Worm (Caenorhabditis elegans) whole organism, L2 larva: Measurements from ENCODE around the gene rnh-2.
A peak's percentile ranks its signal among the peaks of the same experiment; 100 is the strongest.

Experiments used
- F13H6.1 ChIP-seq: sonication (generic microtip); optimal IDR thresholded peaks from 2 replicates; lab custom pipeline; 2016; ENCODE audit warnings: missing genetic modification characterization, missing compliant biosample characterization
- R02D3.7 ChIP-seq: fragments of 150-350 bp; optimal IDR thresholded peaks from 2 replicates; lab custom pipeline; 2014; ENCODE audit warnings: missing biosample characterization, missing genetic modification characterization
- Y55F3AM.14 ChIP-seq: fragments of 200-800 bp; sonication (Bioruptor generic); optimal IDR thresholded peaks from 2 replicates; lab custom pipeline; 2018; ENCODE audit warnings: mild to moderate bottlenecking, missing genetic modification characterization, missing compliant biosample characterization
- alr-1 ChIP-seq: fragments of 150-350 bp; optimal IDR thresholded peaks from 2 replicates; lab custom pipeline; 2014; ENCODE audit warnings: missing biosample characterization, missing genetic modification characterization
- blmp-1 ChIP-seq: sonication (generic microtip); optimal IDR thresholded peaks from 2 replicates; lab custom pipeline; 2017; ENCODE audit warnings: missing genetic modification characterization, mild to moderate bottlenecking, missing compliant biosample characterization, antibody characterized with exemption, moderate library complexity; ENCODE audit not compliant: insufficient read depth
- ceh-16 ChIP-seq: fragments of 150-350 bp; optimal IDR thresholded peaks from 2 replicates; lab custom pipeline; 2014; ENCODE audit warnings: missing biosample characterization, missing genetic modification characterization
- crh-2 ChIP-seq: sonication (generic microtip); optimal IDR thresholded peaks from 2 replicates; lab custom pipeline; 2017; ENCODE audit warnings: missing biosample characterization, missing genetic modification characterization
- egl-27 ChIP-seq: sonication (generic microtip); optimal IDR thresholded peaks from 3 replicates; lab custom pipeline; 2017; ENCODE audit warnings: missing biosample characterization, missing genetic modification reagents, missing genetic modification characterization
- elt-1 ChIP-seq: fragments of 150-350 bp; optimal IDR thresholded peaks from 2 replicates; lab custom pipeline; 2014; ENCODE audit warnings: missing biosample characterization, missing genetic modification characterization
- fos-1 ChIP-seq: fragments of 150-350 bp; optimal IDR thresholded peaks from 2 replicates; lab custom pipeline; 2014; ENCODE audit warnings: missing biosample characterization, missing genetic modification characterization
- gmeb-1 ChIP-seq: fragments of 150-350 bp; optimal IDR thresholded peaks from 2 replicates; lab custom pipeline; 2014; ENCODE audit warnings: missing biosample characterization, missing genetic modification characterization
- lin-39 ChIP-seq: fragments of 150-350 bp; optimal IDR thresholded peaks from 2 replicates; lab custom pipeline; 2014; ENCODE audit warnings: missing biosample characterization, missing genetic modification reagents, missing genetic modification characterization
- lsy-2 ChIP-seq, 2 experiments: fragments of 150-350 bp in 1 of 2; sonication (generic microtip) in 1 of 2; optimal IDR thresholded peaks; 2 replicates each; lab custom pipeline; 2014 to 2017; ENCODE audit warnings: missing biosample characterization in 2 of 2, missing genetic modification characterization in 2 of 2
- mab-5 ChIP-seq: fragments of 150-350 bp; optimal IDR thresholded peaks from 2 replicates; lab custom pipeline; 2014; ENCODE audit warnings: missing biosample characterization, missing genetic modification characterization
- mbf-1 ChIP-seq: sonication (generic microtip); optimal IDR thresholded peaks from 2 replicates; lab custom pipeline; 2017; ENCODE audit warnings: missing biosample characterization, missing genetic modification characterization
- nhr-12 ChIP-seq: fragments of 150-350 bp; optimal IDR thresholded peaks from 2 replicates; lab custom pipeline; 2014; ENCODE audit warnings: missing biosample characterization, missing genetic modification characterization
- nhr-129 ChIP-seq: fragments of 150-350 bp; optimal IDR thresholded peaks from 2 replicates; lab custom pipeline; 2014; ENCODE audit warnings: missing biosample characterization, missing genetic modification characterization
- nhr-21 ChIP-seq: fragments of 150-350 bp; optimal IDR thresholded peaks from 2 replicates; lab custom pipeline; 2014; ENCODE audit warnings: missing biosample characterization, missing genetic modification characterization
- nhr-237 ChIP-seq: fragments of 150-350 bp; optimal IDR thresholded peaks from 2 replicates; lab custom pipeline; 2014; ENCODE audit warnings: missing biosample characterization, missing genetic modification characterization
- nhr-6 ChIP-seq: fragments of 150-350 bp; optimal IDR thresholded peaks from 2 replicates; lab custom pipeline; 2014; ENCODE audit warnings: missing biosample characterization, missing genetic modification characterization
- peb-1 ChIP-seq: fragments of 150-350 bp; optimal IDR thresholded peaks from 2 replicates; lab custom pipeline; 2014; ENCODE audit warnings: missing biosample characterization, missing genetic modification characterization
- skn-1 ChIP-seq: sonication (generic microtip); optimal IDR thresholded peaks from 2 replicates; lab custom pipeline; 2017; ENCODE audit warnings: missing biosample characterization, missing genetic modification characterization
- sma-3 ChIP-seq: sonication (generic microtip); optimal IDR thresholded peaks from 2 replicates; lab custom pipeline; 2016; ENCODE audit warnings: missing genetic modification reagents, missing genetic modification characterization, missing compliant biosample characterization
- sma-9 ChIP-seq, 2 experiments: fragments of 150-350 bp in 1 of 2; sonication (generic microtip) in 1 of 2; optimal IDR thresholded peaks; 2 replicates each; lab custom pipeline; 2014 to 2016; ENCODE audit warnings: missing genetic modification characterization in 2 of 2, mild to moderate bottlenecking in 1 of 2, missing biosample characterization in 1 of 2, missing compliant biosample characterization in 1 of 2, missing genetic modification reagents in 1 of 2, moderate library complexity in 1 of 2
- snpc-4 ChIP-seq: fragments of 150-350 bp; optimal IDR thresholded peaks from 2 replicates; lab custom pipeline; 2014; ENCODE audit warnings: missing biosample characterization, missing genetic modification characterization
- ztf-1 ChIP-seq: fragments of 200-800 bp; sonication (Bioruptor generic); conservative IDR thresholded peaks from 2 replicates; pipeline ENCODE4 v1.3.6; 2022; ENCODE audit warnings: missing genetic modification characterization, missing compliant biosample characterization
- ztf-4 ChIP-seq: fragments of 150-350 bp; optimal IDR thresholded peaks from 2 replicates; lab custom pipeline; 2014; ENCODE audit warnings: missing biosample characterization, missing genetic modification characterization

The rnh-2 gene

ce11 chrII:8506759-8507158, 10.2 kb upstream of the rnh-2 start:
- TF ChIP-seq peb-1 (tag; lab: Kevin White, UChicago) (no peak), fos-1 (peak; percentile 51)
- TF ChIP-seq, all 48 proteins: peak for 1

ce11 chrII:8508956-8509355, 8.0 kb upstream of the rnh-2 start, which contains the start of gene T13H5.1:
Gene T13H5.1 (minus strand): TSS chrII:8509056.
- no peak for TF ChIP-seq sma-3 (GFP tag; lab: Kevin White, UChicago)
- TF ChIP-seq alr-1 (tag; lab: Kevin White, UChicago): no peak
- no peak for TF ChIP-seq egl-27 (tag; lab: Kevin White, UChicago)
- no peak for TF ChIP-seq mbf-1
- TF ChIP-seq gmeb-1 (tag; lab: Kevin White, UChicago): no peak
- no peak for TF ChIP-seq fos-1
- TF ChIP-seq peb-1 (tag; lab: Kevin White, UChicago): no peak
- TF ChIP-seq lsy-2 (tag; optimal IDR thresholded peaks at IDR 0.05; lab: Kevin White, UChicago): no peak
- TF ChIP-seq R02D3.7: no peak
- TF ChIP-seq ztf-1 (GFP tag; lab: Robert Waterston, UW): no peak
- TF ChIP-seq nhr-12 (tag; lab: Kevin White, UChicago): no peak
- no peak for TF ChIP-seq ztf-4 (tag; lab: Kevin White, UChicago)
- TF ChIP-seq nhr-237 (tag; lab: Kevin White, UChicago): no peak
- TF ChIP-seq elt-1 (tag; lab: Kevin White, UChicago): no peak
- TF ChIP-seq ceh-16 (tag; lab: Kevin White, UChicago): no peak
- TF ChIP-seq lin-39 (tag; lab: Kevin White, UChicago): no peak

DNA sequence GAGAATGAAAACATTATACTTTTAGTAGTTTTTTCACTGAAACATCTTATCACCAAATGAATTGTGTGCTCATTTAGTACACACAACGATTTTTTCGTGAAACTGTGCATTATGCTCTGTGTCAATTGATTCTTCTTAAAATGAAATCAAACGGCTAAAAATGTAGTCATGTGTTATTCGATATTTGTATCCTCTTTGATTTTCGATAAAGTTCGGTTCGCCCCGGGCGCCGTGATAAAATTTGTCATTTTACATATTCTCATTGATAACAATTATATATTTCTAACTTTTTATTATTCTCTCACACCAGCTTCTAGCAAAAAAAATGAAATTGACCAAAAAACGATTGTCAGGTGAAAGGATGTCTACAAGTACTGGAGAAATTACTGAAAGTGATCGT, 2.2 kb upstream of the rnh-2 start, which contains the start of gene ctg-2:
Gene ctg-2 (plus strand): TSS at position 326 of the 400 bp plus-strand sequence.
- TF ChIP-seq crh-2 (tag; lab: Kevin White, UChicago): peak; percentile 2
- peak; percentile 48 for TF ChIP-seq sma-9 (GFP tag; optimal IDR thresholded peaks at IDR 0.05; lab: Kevin White, UChicago)
- no peak for TF ChIP-seq sma-9 (tag; optimal IDR thresholded peaks at IDR 0.05; lab: Kevin White, UChicago)
- peak; percentile 31 for TF ChIP-seq gmeb-1 (tag; lab: Kevin White, UChicago)
- TF ChIP-seq fos-1: peak; percentile 31
- no peak for TF ChIP-seq sma-3 (GFP tag; lab: Kevin White, UChicago)
- TF ChIP-seq Y55F3AM.14 (GFP tag; lab: Kevin White, UChicago): no peak
- no peak for TF ChIP-seq nhr-237 (tag; lab: Kevin White, UChicago)

DNA sequence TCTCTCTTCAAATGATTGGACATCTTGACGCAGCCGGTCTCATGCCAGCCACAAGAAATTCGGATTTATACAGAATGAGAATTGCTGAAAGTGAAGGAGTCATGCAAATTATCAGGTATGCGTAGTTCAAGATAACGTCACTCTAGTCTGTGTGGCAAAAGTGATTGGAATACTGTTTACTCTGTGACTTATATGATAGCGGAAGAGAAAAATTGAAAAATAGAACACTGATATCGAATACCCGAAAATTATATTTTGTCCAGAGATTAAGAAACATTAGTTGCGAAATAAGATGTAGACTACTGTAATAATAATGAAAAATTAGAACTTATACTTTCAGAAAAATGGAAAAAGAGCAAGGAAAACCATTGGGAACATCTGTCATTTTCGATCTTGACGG, 1.4 kb upstream of the rnh-2 start:
- TF ChIP-seq F13H6.1 (tag; lab: Kevin White, UChicago) (no peak), elt-1 (tag; lab: Kevin White, UChicago) (no peak), fos-1 (peak; percentile 92), sma-9 (GFP tag; optimal IDR thresholded peaks at IDR 0.05; lab: Kevin White, UChicago) (peak; percentile 33), sma-9 (tag; optimal IDR thresholded peaks at IDR 0.05; lab: Kevin White, UChicago) (no peak), nhr-12 (tag; lab: Kevin White, UChicago) (no peak)
- TF ChIP-seq, all 48 proteins: peak for 2

- TF ChIP-seq nhr-21 (tag; lab: Kevin White, UChicago) (no peak), ceh-16 (tag; lab: Kevin White, UChicago) (no peak), mab-5 (tag; lab: Kevin White, UChicago) (no peak), skn-1 (tag; lab: Kevin White, UChicago) (no peak), peb-1 (tag; lab: Kevin White, UChicago) (no peak), Y55F3AM.14 (GFP tag; lab: Kevin White, UChicago) (no peak), alr-1 (tag; lab: Kevin White, UChicago) (no peak), blmp-1 (tag; lab: Kevin White, UChicago) (no peak), crh-2 (tag; lab: Kevin White, UChicago) (no peak), snpc-4 (tag; lab: Kevin White, UChicago) (no peak), elt-1 (tag; lab: Kevin White, UChicago) (no peak), fos-1 (no peak), lsy-2 (tag; optimal IDR thresholded peaks at IDR 0.05; lab: Kevin White, UChicago) (no peak), R02D3.7 (no peak), nhr-6 (tag; lab: Kevin White, UChicago) (no peak)
Measured at ce11 chrII:8518210-8518609, 1.3 kb downstream of the rnh-2 start, which contains the start of gene T13H5.8. Gene T13H5.8 (plus strand): TSS chrII:8518510.

ce11 chrII:8520625-8521024, 3.7 kb downstream of the rnh-2 start, which contains the start of gene cht-2:
Gene cht-2 (plus strand): TSS chrII:8520925.
- no peak for TF ChIP-seq peb-1 (tag; lab: Kevin White, UChicago)
- TF ChIP-seq F13H6.1 (tag; lab: Kevin White, UChicago): no peak
- no peak for TF ChIP-seq nhr-129 (tag; lab: Kevin White, UChicago)
- no peak for TF ChIP-seq gmeb-1 (tag; lab: Kevin White, UChicago)
- no peak for TF ChIP-seq crh-2 (tag; lab: Kevin White, UChicago)
